Fruit fly (Drosophila melanogaster) whole organism, embryonic: ENCODE data around the gene kat80.
A peak's percentile ranks its signal among the peaks of the same experiment; 100 is the strongest.

Experiments used
- CG18764 ChIP-seq: fragments of 200-800 bp; sonication (Bioruptor generic); optimal IDR thresholded peaks from 3 replicates; lab custom pipeline; 2016; ENCODE audit warnings: missing biosample characterization, missing genetic modification characterization
- sima ChIP-seq: fragments of 200-800 bp; sonication (Bioruptor generic); optimal IDR thresholded peaks from 2 replicates; lab custom pipeline; 2016; ENCODE audit warnings: missing biosample characterization, missing genetic modification characterization

DNA sequence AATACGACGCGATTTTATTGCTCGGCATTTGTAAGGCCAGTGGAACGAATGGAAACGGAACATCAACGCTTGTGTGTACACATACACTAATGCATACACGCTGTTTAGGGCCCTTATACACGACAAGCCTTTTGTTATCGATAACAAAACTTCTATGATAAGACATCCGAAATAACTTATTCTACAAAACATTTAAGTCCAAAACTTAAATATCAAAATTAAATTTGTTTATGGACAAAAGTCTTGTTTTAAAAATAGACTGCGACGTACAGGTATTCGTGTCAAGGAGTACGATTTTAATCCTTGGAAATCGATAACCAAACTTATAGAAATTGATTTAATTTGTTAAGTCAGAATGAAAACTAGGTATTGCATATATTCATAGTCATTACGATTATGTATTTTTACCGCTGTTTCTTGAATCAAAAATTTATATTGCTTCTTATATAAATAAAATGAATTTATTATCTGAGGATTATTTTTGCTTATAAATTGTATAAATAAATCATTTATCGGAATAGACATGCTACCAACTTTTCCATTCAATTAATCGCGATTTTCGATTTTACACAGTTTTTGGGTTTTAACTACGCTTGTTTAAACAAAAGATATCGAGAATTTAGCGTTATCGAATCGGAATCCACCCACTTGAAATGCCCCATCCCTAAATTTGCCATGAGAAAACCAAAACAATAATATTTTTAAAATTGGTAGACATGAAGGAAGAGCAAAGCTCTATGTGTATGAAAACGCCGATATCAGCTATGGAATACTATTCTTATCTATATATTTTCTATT, 37.3 kb upstream of the kat80 start, which contains the start of the genes CG9915 and SWIP:
- TF ChIP-seq sima (GFP tag; lab: Kevin White, UChicago) (no peak), CG18764 (GFP tag; lab: Kevin White, UChicago) (peak; percentile 100)
